Worm (Caenorhabditis elegans) whole organism, L3 larva: ENCODE results near the gene fbxb-75.

Experiments
- nhr-12 ChIP-seq: fragments of 150-350 bp; optimal IDR thresholded peaks from 2 replicates; lab custom pipeline; 2014; ENCODE audit warnings: missing biosample characterization, missing genetic modification characterization
- nhr-67 ChIP-seq: fragments of 150-350 bp; optimal IDR thresholded peaks from 2 replicates; lab custom pipeline; 2014; ENCODE audit warnings: missing biosample characterization, missing genetic modification characterization

DNA sequence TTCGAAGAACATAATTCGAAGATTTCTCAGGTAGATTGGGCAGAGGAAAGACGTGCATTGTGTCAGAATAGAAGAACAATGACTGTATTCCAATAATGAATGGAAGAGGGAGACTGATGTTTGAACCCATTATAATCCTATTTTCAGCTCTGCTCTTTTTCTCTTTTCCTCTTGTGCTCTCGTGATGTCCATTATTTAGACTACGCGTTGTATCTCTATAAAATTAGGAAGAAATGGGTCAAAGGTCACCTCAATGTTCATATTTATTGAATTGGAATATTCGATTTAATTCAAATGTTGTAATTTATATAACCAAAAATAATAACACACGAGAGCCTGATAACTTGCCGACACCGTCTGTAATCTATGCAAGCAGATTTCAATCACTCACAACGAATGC lies 1.8 kb downstream of the fbxb-75 start, which contains the start of gene fbxb-74:
- TF ChIP-seq nhr-67 (tag; lab: Kevin White, UChicago) (no peak), nhr-12 (no peak)
